Fruit fly (Drosophila melanogaster): ENCODE measurements around the gene CG15386.

CG15386 gene

dm6 chr2L:2198613-2199432, 18.2 kb downstream of the CG15386 start (continued):
- TF ChIP-seq shn (GFP tag; optimal IDR thresholded peaks at IDR 0.05) (peak; percentile 82), CG31365 (tag; optimal IDR thresholded peaks at IDR 0.05) (peak; percentile 60), prd (optimal IDR thresholded peaks at IDR 0.05) (no peak), prd (GFP tag; IDR thresholded peaks at IDR 0.05) (no peak), Rfx (GFP tag; IDR thresholded peaks at IDR 0.05) (no peak), CG13775 (GFP tag; optimal IDR thresholded peaks at IDR 0.05) (peak; percentile 77), CG33557 (GFP tag; optimal IDR thresholded peaks at IDR 0.05) (peak; percentile 32), CG1603 (tag; optimal IDR thresholded peaks at IDR 0.05) (peak; percentile 95), luna (GFP tag; optimal IDR thresholded peaks at IDR 0.05) (no peak), CG10543 (GFP tag; optimal IDR thresholded peaks at IDR 0.05) (peak; percentile 94), hbn (GFP tag; IDR thresholded peaks at IDR 0.05; ENCODE audit: partially characterized antibody) (no peak), ash1 (GFP tag; optimal IDR thresholded peaks at IDR 0.05) (no peak), CG2875 (GFP tag; optimal IDR thresholded peaks at IDR 0.05) (peak; percentile 83), Poxn (GFP tag; IDR thresholded peaks at IDR 0.05) (no peak), CG2889 (GFP tag; IDR thresholded peaks at IDR 0.05) (no peak), CG6813 (GFP tag; optimal IDR thresholded peaks at IDR 0.05) (peak; percentile 76), Mrtf (GFP tag; IDR thresholded peaks at IDR 0.05) (no peak), knrl (GFP tag; IDR thresholded peaks at IDR 0.05; ENCODE audit: partially characterized antibody) (no peak), CG8388 (GFP tag; optimal IDR thresholded peaks at IDR 0.05) (peak; percentile 86), Taf1 (GFP tag; IDR thresholded peaks at IDR 0.05) (no peak), Dll (GFP tag; IDR thresholded peaks at IDR 0.05; ENCODE audit: partially characterized antibody) (no peak), fd96Cb (tag; optimal IDR thresholded peaks at IDR 0.05) (peak; percentile 90), Doc3 (GFP tag; IDR thresholded peaks at IDR 0.05; ENCODE audit: partially characterized antibody) (no peak), CG12299 (tag; optimal IDR thresholded peaks at IDR 0.05) (peak; percentile 23), Asciz (GFP tag; optimal IDR thresholded peaks at IDR 0.05) (peak; percentile 87), E2f2 (GFP tag; IDR thresholded peaks at IDR 0.05) (no peak), CG14710 (tag; optimal IDR thresholded peaks at IDR 0.05) (peak; percentile 82), gt (GFP tag; IDR thresholded peaks at IDR 0.05) (no peak), CG14050 (GFP tag; IDR thresholded peaks at IDR 0.05) (no peak), CG30403 (GFP tag; optimal IDR thresholded peaks at IDR 0.05) (peak; percentile 91), tin (GFP tag; optimal IDR thresholded peaks at IDR 0.05) (peak; percentile 79), CG34422 (GFP tag; IDR thresholded peaks at IDR 0.05) (no peak), jigr1 (GFP tag; IDR thresholded peaks at IDR 0.05) (no peak), tap (tag; optimal IDR thresholded peaks at IDR 0.05) (peak; percentile 74), aop (GFP tag; IDR thresholded peaks at IDR 0.05) (no peak), CG11085 (GFP tag; IDR thresholded peaks at IDR 0.05) (no peak), CG12769 (tag; optimal IDR thresholded peaks at IDR 0.05) (peak; percentile 96), Hr78 (GFP tag; optimal IDR thresholded peaks at IDR 0.05) (peak in 1 of 2 experiments; percentile 66), GATAe (GFP tag; conservative IDR thresholded peaks at IDR 0.05) (no peak), Eip74EF (GFP tag; optimal IDR thresholded peaks at IDR 0.05) (peak in 1 of 2 experiments; percentile 73), CoRest (tag; optimal IDR thresholded peaks at IDR 0.05) (peak; percentile 86), fru (optimal IDR thresholded peaks at IDR 0.05) (no peak), Ada2b (GFP tag; IDR thresholded peaks at IDR 0.05) (no peak), CG4360 (GFP tag; IDR thresholded peaks at IDR 0.05) (no peak), h (optimal IDR thresholded peaks at IDR 0.05) (no peak), CG4707 (GFP tag; optimal IDR thresholded peaks at IDR 0.05) (peak; percentile 70), peb (GFP tag; IDR thresholded peaks at IDR 0.05) (no peak), ara (GFP tag; IDR thresholded peaks at IDR 0.05) (no peak), stc (GFP tag; IDR thresholded peaks at IDR 0.05) (no peak), gsb (GFP tag; IDR thresholded peaks at IDR 0.05) (no peak)

Data from whole organism, embryonic.